Worm (Caenorhabditis elegans) whole organism, midembryonic: ENCODE data around the gene F11G11.5.
"Not testable (repeated sequence)": the region's sequence is repeated elsewhere in the genome, so short reads cannot be mapped to it uniquely, and the experiment has no call there.

Source experiments
- T22C8.4 ChIP-seq: fragments of 200-800 bp; sonication (Bioruptor generic); IDR thresholded peaks from 2 replicates; pipeline ENCODE4 v1.3.6; 2022; ENCODE audit warnings: missing genetic modification characterization, missing compliant biosample characterization
- cog-1 ChIP-seq: sonication (generic microtip); optimal IDR thresholded peaks from 2 replicates; lab custom pipeline; 2016; ENCODE audit warnings: missing genetic modification characterization, missing compliant biosample characterization
- flt-1 ChIP-seq: fragments of 200-800 bp; sonication (Bioruptor generic); IDR thresholded peaks from 2 replicates; pipeline ENCODE4 v1.3.6; 2022; ENCODE audit warnings: missing genetic modification characterization, missing compliant biosample characterization
- klf-2 ChIP-seq: fragments of 200-800 bp; sonication (Bioruptor generic); conservative IDR thresholded peaks from 2 replicates; pipeline ENCODE4 v1.3.6; 2022; ENCODE audit warnings: missing genetic modification reagents, missing genetic modification characterization, missing compliant biosample characterization
- med-1 ChIP-seq: sonication (generic microtip); optimal IDR thresholded peaks from 2 replicates; lab custom pipeline; 2017; ENCODE audit warnings: missing genetic modification characterization, mild to moderate bottlenecking, missing compliant biosample characterization, antibody characterized with exemption, missing genetic modification reagents; ENCODE audit not compliant: insufficient read depth
- ref-1 ChIP-seq: fragments of 200-800 bp; sonication (Bioruptor generic); conservative IDR thresholded peaks from 2 replicates; pipeline ENCODE4 v1.3.6; 2022; ENCODE audit warnings: missing genetic modification reagents, missing genetic modification characterization, missing compliant biosample characterization
- tab-1 ChIP-seq: fragments of 200-800 bp; sonication (Bioruptor generic); IDR thresholded peaks from 2 replicates; pipeline ENCODE4 v1.3.6; 2022; ENCODE audit warnings: missing genetic modification characterization, missing compliant biosample characterization
- ztf-23 ChIP-seq: fragments of 200-800 bp; sonication (Bioruptor generic); IDR thresholded peaks from 2 replicates; pipeline ENCODE4 v1.3.6; 2022; ENCODE audit warnings: missing genetic modification reagents, missing genetic modification characterization, missing compliant biosample characterization
- ztf-29 ChIP-seq: fragments of 200-800 bp; sonication (Bioruptor generic); IDR thresholded peaks from 2 replicates; pipeline ENCODE4 v1.3.6; 2022; ENCODE audit warnings: missing genetic modification reagents, missing genetic modification characterization, missing compliant biosample characterization

The F11G11.5 gene

DNA sequence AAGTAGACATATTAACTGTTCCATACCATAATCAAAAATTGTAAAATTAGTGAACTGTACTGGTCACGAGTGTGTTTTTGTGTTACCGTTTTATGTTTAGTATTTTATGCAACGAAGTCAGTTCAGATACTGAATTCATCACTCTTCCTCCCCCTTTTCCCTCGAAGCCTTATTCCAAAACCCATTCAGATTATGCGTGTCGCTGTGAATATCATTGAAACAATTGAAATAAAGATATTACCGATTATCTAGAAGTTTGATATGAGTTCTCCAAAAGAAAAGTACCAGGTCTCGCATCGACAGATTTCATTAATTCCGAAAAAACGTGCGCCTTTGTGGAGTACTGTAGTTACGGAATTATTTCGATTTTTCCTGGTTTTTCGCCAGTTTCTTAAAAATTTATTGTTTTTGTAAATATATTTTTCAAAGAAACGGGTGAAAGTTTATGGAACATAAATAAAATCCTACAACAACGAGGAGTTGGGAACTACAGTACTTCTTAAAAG is 1.2 kb downstream of the F11G11.5 start:
- TF ChIP-seq cog-1 = no peak
- TF ChIP-seq med-1 (GFP tag; lab: Kevin White, UChicago) = no peak
- TF ChIP-seq tab-1 (GFP tag; lab: Robert Waterston, UW) = no peak
- no peak for TF ChIP-seq ref-1 (GFP tag; lab: Robert Waterston, UW)
- TF ChIP-seq ztf-29 = no peak
- no peak for TF ChIP-seq klf-2 (GFP tag; lab: Robert Waterston, UW)
- no peak for TF ChIP-seq ztf-23 (GFP tag; lab: Robert Waterston, UW)

DNA sequence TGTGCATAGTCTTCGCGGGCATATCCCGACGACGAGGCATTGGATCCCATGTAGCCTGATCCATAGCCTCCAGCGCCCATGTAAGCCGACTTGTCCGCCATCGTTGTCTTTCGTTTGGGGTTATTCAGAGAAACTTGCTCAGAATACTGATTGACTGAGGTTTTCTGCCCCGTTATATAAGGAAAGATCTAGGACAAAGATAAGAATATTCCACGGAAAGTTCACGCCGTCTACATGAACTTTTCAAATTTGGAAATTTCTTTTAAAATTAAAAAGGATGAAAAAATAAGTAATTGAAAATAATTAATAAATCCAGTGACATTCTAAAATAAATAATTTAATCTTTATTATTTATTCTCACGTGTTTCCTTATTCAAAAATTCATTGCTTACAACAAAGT is 2.5 kb downstream of the F11G11.5 start, which contains the start of the genes nspd-5 and F11G11.4:
nspd-5 (minus strand) TSS at position 101 of the 400 bp plus-strand sequence.
F11G11.4 (plus strand) TSS at position 335 of the 400 bp plus-strand sequence.
- TF ChIP-seq med-1 (GFP tag; lab: Kevin White, UChicago); T22C8.4 (GFP tag; lab: Robert Waterston, UW); klf-2 (GFP tag; lab: Robert Waterston, UW): not testable (repeated sequence)

ce11 chrII:4863357-4863756 is 5.6 kb downstream of the F11G11.5 start, which contains the start of the genes mpst-4 and F11G11.14:
Gene mpst-4, minus strand, starts transcription at chrII:4863457.
Gene F11G11.14, plus strand, starts transcription at chrII:4863681.
- TF ChIP-seq ztf-29 (no peak), med-1 (GFP tag; lab: Kevin White, UChicago) (no peak), flt-1 (GFP tag; lab: Robert Waterston, UW) (no peak), tab-1 (GFP tag; lab: Robert Waterston, UW) (no peak), klf-2 (GFP tag; lab: Robert Waterston, UW) (no peak), ztf-23 (GFP tag; lab: Robert Waterston, UW) (no peak), ref-1 (GFP tag; lab: Robert Waterston, UW) (no peak), T22C8.4 (GFP tag; lab: Robert Waterston, UW) (no peak), cog-1 (no peak)

DNA sequence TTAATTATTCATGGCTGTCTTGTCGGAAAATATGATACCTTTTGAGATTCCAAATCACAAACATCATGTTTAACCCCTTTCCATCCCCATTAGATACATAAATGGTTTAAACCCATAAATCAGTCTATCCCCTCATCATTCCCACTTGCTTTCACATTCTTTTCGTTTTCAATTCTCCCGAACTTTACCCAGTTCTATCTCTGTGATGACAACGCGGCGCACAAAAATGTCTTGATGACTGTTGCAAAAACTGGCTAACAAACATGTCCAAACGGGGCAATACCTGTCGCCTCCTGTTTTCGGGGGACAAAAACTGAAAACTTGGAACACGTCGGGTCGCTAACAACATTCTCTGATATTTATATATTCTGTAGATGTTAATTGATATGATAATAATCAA is 8.3 kb downstream of the F11G11.5 start:
- no peak for TF ChIP-seq T22C8.4 (GFP tag; lab: Robert Waterston, UW)
- no peak for TF ChIP-seq ref-1 (GFP tag; lab: Robert Waterston, UW)
- no peak for TF ChIP-seq cog-1
- TF ChIP-seq tab-1 (GFP tag; lab: Robert Waterston, UW) = no peak
- no peak for TF ChIP-seq ztf-23 (GFP tag; lab: Robert Waterston, UW)
- no peak for TF ChIP-seq klf-2 (GFP tag; lab: Robert Waterston, UW)
- no peak for TF ChIP-seq flt-1 (GFP tag; lab: Robert Waterston, UW)
- TF ChIP-seq ztf-29 = no peak
- TF ChIP-seq med-1 (GFP tag; lab: Kevin White, UChicago) = no peak

- 0 out of 2 replicates have a peak, but pooled peaks have one; percentile 13 for TF ChIP-seq flt-1 (GFP tag; lab: Robert Waterston, UW)
Measured at ce11 chrII:4866819-4867218, 9.1 kb downstream of the F11G11.5 start.

DNA sequence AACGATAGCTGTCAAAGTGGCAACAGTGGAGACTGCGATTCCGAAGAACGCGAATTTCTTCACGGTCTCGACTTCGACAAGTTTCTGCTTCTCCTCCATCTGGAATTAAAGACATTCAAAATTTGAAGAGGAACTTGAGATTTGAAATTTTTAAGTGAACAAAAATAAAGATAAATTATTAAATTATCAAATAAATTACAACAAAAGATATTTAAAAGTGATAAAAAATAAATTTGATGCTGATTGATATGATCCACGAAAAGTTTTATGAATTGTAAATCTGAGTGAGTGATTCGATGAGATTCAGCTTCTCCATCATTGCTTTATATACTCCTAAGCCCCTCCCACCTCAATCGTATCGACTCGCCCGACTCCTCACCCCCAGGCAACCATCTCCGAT is 9.8 kb downstream of the F11G11.5 start, which contains the start of gene col-17:
col-17 (minus strand) TSS at position 101 of the 400 bp plus-strand sequence.
- no peak for TF ChIP-seq cog-1
- TF ChIP-seq T22C8.4 (GFP tag; lab: Robert Waterston, UW) = no peak
- no peak for TF ChIP-seq ztf-23 (GFP tag; lab: Robert Waterston, UW)
- TF ChIP-seq ztf-29 = no peak
- TF ChIP-seq klf-2 (GFP tag; lab: Robert Waterston, UW) = no peak
- no peak for TF ChIP-seq tab-1 (GFP tag; lab: Robert Waterston, UW)
- TF ChIP-seq med-1 (GFP tag; lab: Kevin White, UChicago) = no peak
- TF ChIP-seq ref-1 (GFP tag; lab: Robert Waterston, UW) = no peak
- TF ChIP-seq flt-1 (GFP tag; lab: Robert Waterston, UW) = no peak

DNA sequence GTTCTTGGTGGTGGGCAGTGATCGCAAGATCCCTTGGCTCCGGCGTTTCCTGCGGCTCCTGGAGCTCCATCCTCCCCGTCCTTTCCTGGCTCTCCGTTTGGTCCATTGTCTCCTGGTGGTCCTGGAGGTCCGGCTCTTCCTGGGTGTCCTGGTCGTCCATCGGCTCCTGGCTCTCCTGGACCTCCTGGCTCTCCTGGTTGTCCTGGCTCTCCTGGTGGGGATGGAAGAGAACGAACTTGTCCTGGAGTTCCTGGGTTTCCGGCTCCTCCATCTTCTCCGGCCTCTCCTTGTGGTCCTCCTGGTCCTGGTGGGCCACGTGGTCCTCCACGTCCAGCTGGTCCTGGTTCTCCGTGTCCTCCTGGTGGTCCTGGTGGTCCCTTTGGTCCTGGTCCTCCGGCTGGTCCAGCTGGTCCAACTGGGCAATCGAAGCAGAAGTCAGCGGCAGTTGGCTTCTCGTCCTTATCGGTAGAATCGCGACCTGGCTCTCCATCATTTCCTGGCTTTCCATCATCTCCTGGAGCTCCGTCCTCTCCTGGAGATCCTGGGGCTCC is 12.1 kb downstream of the F11G11.5 start:
- TF ChIP-seq cog-1 (no peak), ref-1 (GFP tag; lab: Robert Waterston, UW) (no peak), klf-2 (GFP tag; lab: Robert Waterston, UW) (no peak), T22C8.4 (GFP tag; lab: Robert Waterston, UW) (no peak), ztf-29 (no peak), med-1 (GFP tag; lab: Kevin White, UChicago) (no peak), flt-1 (GFP tag; lab: Robert Waterston, UW) (no peak), ztf-23 (GFP tag; lab: Robert Waterston, UW) (no peak), tab-1 (GFP tag; lab: Robert Waterston, UW) (no peak)

ce11 chrII:4870691-4871090 is 13.0 kb downstream of the F11G11.5 start, which contains the start of gene col-20:
Gene col-20, minus strand, starts transcription at chrII:4870791.
- no peak for TF ChIP-seq tab-1 (GFP tag; lab: Robert Waterston, UW)
- no peak for TF ChIP-seq flt-1 (GFP tag; lab: Robert Waterston, UW)
- TF ChIP-seq ztf-29 = no peak
- TF ChIP-seq med-1 (GFP tag; lab: Kevin White, UChicago) = no peak
- TF ChIP-seq T22C8.4 (GFP tag; lab: Robert Waterston, UW) = no peak
- TF ChIP-seq ztf-23 (GFP tag; lab: Robert Waterston, UW) = no peak
- TF ChIP-seq klf-2 (GFP tag; lab: Robert Waterston, UW) = no peak
- no peak for TF ChIP-seq cog-1
- no peak for TF ChIP-seq ref-1 (GFP tag; lab: Robert Waterston, UW)

DNA sequence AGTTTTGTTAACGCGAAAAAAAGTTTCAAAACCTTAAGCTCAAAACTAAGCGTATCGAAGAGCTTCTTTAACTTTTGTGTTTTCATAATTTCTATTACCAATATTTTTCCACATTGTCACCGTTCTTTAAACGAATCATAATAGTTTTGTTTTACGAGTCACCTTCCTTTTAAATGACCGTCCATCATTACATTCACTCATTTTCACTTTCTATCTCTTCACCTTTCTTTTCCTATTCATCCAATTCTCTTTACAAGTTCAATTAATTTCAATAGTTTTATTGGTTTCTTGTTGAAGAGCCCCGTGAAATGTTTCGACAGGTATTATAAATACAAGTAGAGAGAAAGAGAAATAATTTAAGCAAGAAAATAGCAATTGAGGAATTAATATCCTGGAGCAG is 14.1 kb downstream of the F11G11.5 start:
- TF ChIP-seq ztf-29 (no peak), tab-1 (GFP tag; lab: Robert Waterston, UW) (no peak), cog-1 (no peak), med-1 (GFP tag; lab: Kevin White, UChicago) (no peak), T22C8.4 (GFP tag; lab: Robert Waterston, UW) (no peak)
